Worm (Caenorhabditis elegans): ENCODE measurements around the gene T28F3.5.
A peak's percentile ranks its signal among the peaks of the same experiment; 100 is the strongest.

T28F3.5 gene

ce11 chrIV:17277459-17278173, 17.0 kb upstream of the T28F3.5 start:
- TF ChIP-seq ets-5 (GFP tag; IDR thresholded peaks at IDR 0.05), result no peak
- TF ChIP-seq sptf-1 (tag; optimal IDR thresholded peaks at IDR 0.05), result no peak
- TF ChIP-seq fkh-4 (tag; optimal IDR thresholded peaks at IDR 0.05; ENCODE audit: borderline replicate concordance), result no peak
- no peak for TF ChIP-seq unc-62 (GFP tag; optimal IDR thresholded peaks at IDR 0.05)
- peak; percentile 66 for TF ChIP-seq nhr-85 (tag)
- no peak for TF ChIP-seq egl-13 (tag; optimal IDR thresholded peaks at IDR 0.05)
- TF ChIP-seq jun-1 (tag; optimal IDR thresholded peaks at IDR 0.05), result no peak
- TF ChIP-seq hpl-2 (GFP tag; optimal IDR thresholded peaks at IDR 0.05), result no peak
- no peak for TF ChIP-seq ceh-90 (tag; optimal IDR thresholded peaks at IDR 0.05)
- TF ChIP-seq elt-3 (tag; optimal IDR thresholded peaks at IDR 0.05), result no peak
- no peak for TF ChIP-seq C04F5.9 (tag; optimal IDR thresholded peaks at IDR 0.05)
- TF ChIP-seq dpl-1 (GFP tag; optimal IDR thresholded peaks at IDR 0.05), result peak in 1 of 3 experiments; percentile 13
- TF ChIP-seq ceh-88 (GFP tag; IDR thresholded peaks at IDR 0.05), result no peak
- TF ChIP-seq grh-1 (GFP tag; IDR thresholded peaks at IDR 0.05), result no peak
- TF ChIP-seq mdl-1 (tag; optimal IDR thresholded peaks at IDR 0.05), result no peak
- TF ChIP-seq blmp-1 (tag; optimal IDR thresholded peaks at IDR 0.05), result peak; percentile 10
- TF ChIP-seq lin-15B (tag; optimal IDR thresholded peaks at IDR 0.05), result no peak
- no peak for TF ChIP-seq unc-86 (tag; optimal IDR thresholded peaks at IDR 0.05)
- TF ChIP-seq mep-1 (tag; optimal IDR thresholded peaks at IDR 0.05), result peak; percentile 52
- no peak for TF ChIP-seq efl-3 (GFP tag; optimal IDR thresholded peaks at IDR 0.05)
- no peak for TF ChIP-seq ama-1 (optimal IDR thresholded peaks at IDR 0.05)
- TF ChIP-seq dsc-1 (tag; optimal IDR thresholded peaks at IDR 0.05), result peak; percentile 10
- no peak for TF ChIP-seq efl-1 (optimal IDR thresholded peaks at IDR 0.05)
- TF ChIP-seq efl-1 (GFP tag; optimal IDR thresholded peaks at IDR 0.05 in 1 of 2), result peak in 1 of 2 experiments; percentile 92
- TF ChIP-seq ceh-63 (GFP tag; optimal IDR thresholded peaks at IDR 0.05), result no peak
- no peak for TF ChIP-seq aha-1 (tag; optimal IDR thresholded peaks at IDR 0.05)
- no peak for TF ChIP-seq ceh-8 (GFP tag; optimal IDR thresholded peaks at IDR 0.05)
- no peak for TF ChIP-seq lir-3 (tag; optimal IDR thresholded peaks at IDR 0.05; ENCODE audit: poor library complexity)
- TF ChIP-seq egl-27 (tag; optimal IDR thresholded peaks at IDR 0.05), result no peak
- no peak for TF ChIP-seq Y116A8C.19 (tag; optimal IDR thresholded peaks at IDR 0.05; ENCODE audit: borderline replicate concordance)
- TF ChIP-seq nhr-71 (tag; optimal IDR thresholded peaks at IDR 0.05), result peak; percentile 58
- TF ChIP-seq nhr-19 (GFP tag; conservative IDR thresholded peaks at IDR 0.05), result peak; percentile 56; the same call in 1 of the 2 replicates
- TF ChIP-seq ceh-82 (tag; optimal IDR thresholded peaks at IDR 0.05), result no peak
- no peak for TF ChIP-seq pag-3 (tag; optimal IDR thresholded peaks at IDR 0.05; ENCODE audit: borderline replicate concordance, insufficient read depth)
- TF ChIP-seq mef-2 (tag; optimal IDR thresholded peaks at IDR 0.05), result no peak
- no peak for TF ChIP-seq nhr-76 (tag; optimal IDR thresholded peaks at IDR 0.05)
- no peak for TF ChIP-seq nhr-28 (tag; optimal IDR thresholded peaks at IDR 0.05)
- TF ChIP-seq lin-14 (GFP tag; optimal IDR thresholded peaks at IDR 0.05), result no peak
- TF ChIP-seq hlh-4 (tag; optimal IDR thresholded peaks at IDR 0.05), result no peak

- TF ChIP-seq nhr-84 (tag; optimal IDR thresholded peaks at IDR 0.05) (no peak), snpc-4 (tag; optimal IDR thresholded peaks at IDR 0.05) (peak; percentile 70), fkh-8 (tag; optimal IDR thresholded peaks at IDR 0.05) (peak; percentile 100), unc-86 (tag; optimal IDR thresholded peaks at IDR 0.05) (peak; percentile 99), unc-30 (tag; optimal IDR thresholded peaks at IDR 0.05) (no peak), rnt-1 (tag; optimal IDR thresholded peaks at IDR 0.05) (peak; percentile 82), ztf-11 (tag; optimal IDR thresholded peaks at IDR 0.05) (peak; percentile 59 to 96), dsc-1 (tag; optimal IDR thresholded peaks at IDR 0.05) (peak; percentile 99), unc-130 (tag; optimal IDR thresholded peaks at IDR 0.05) (peak; percentile 91), zag-1 (tag; optimal IDR thresholded peaks at IDR 0.05) (peak; percentile 91), mef-2 (tag; optimal IDR thresholded peaks at IDR 0.05) (peak; percentile 81), unc-62 (GFP tag; optimal IDR thresholded peaks at IDR 0.05) (peak; percentile 37), xbp-1 (tag; optimal IDR thresholded peaks at IDR 0.05) (peak; percentile 98), sox-4 (tag; optimal IDR thresholded peaks at IDR 0.05) (peak; percentile 93), zip-4 (GFP tag; optimal IDR thresholded peaks at IDR 0.05) (peak; percentile 95), dpl-1 (GFP tag; optimal IDR thresholded peaks at IDR 0.05) (peak; percentile 74 to 80 (median 77)), pax-3 (tag; optimal IDR thresholded peaks at IDR 0.05) (peak; percentile 99), nhr-12 (tag; optimal IDR thresholded peaks at IDR 0.05) (no peak), hlh-17 (GFP tag; optimal IDR thresholded peaks at IDR 0.05; ENCODE audit: borderline replicate concordance) (peak; percentile 23)
Measured at ce11 chrIV:17278363-17278762, 16.2 kb upstream of the T28F3.5 start.
